Fruit fly (Drosophila melanogaster): Measurements from ENCODE around the gene CG11760.

CG11760 gene

DNA sequence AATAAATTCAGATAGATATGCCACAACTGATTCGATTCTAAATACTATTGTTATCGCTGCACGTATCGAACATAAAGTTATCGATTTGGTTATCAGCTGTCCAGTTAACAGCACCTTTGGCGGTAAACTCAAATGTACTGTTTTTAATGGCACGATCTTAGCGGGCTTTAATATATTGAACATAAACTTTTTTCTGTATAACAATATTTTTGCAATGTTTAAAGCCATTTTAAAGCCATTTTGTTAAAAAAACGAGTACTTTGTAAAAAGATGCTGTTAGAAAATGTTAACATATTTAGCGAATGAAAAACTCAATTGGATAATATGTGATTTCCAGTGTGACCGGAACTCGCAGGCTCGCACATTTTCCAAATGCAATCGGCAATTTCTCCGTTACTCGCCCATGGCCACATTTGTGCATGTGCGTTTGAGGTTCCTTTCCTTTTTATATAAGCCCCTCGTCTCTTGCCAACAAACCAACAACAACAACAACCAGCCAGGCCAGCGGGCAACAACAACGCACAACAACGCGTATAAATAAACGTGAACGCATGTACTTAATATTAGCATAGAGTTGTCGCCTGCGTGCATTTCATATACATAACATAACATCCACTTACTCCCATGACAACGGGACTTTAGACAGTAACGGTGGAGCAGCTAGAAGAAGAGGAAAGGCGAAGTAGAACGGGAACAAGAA lies 3.0 kb upstream of the CG11760 start, which contains the start of gene TMEM216:
TSS of gene TMEM216 (plus strand) at position 393 of the 700 bp plus-strand sequence.
- TF ChIP-seq CG31388 (GFP tag; optimal IDR thresholded peaks at IDR 0.05) (no peak), pan (optimal IDR thresholded peaks at IDR 0.05) (no peak), pan (GFP tag; optimal IDR thresholded peaks at IDR 0.05 in 1 of 2, IDR thresholded peaks at IDR 0.05 in 1 of 2) (no peak), CG11247 (GFP tag; IDR thresholded peaks at IDR 0.05) (no peak), ind (GFP tag; optimal IDR thresholded peaks at IDR 0.05) (no peak), kni (GFP tag; optimal IDR thresholded peaks at IDR 0.05) (no peak), CG9932 (GFP tag; IDR thresholded peaks at IDR 0.05) (no peak), CG32767 (GFP tag; IDR thresholded peaks at IDR 0.05) (no peak), CG9817 (tag; optimal IDR thresholded peaks at IDR 0.05) (no peak), CG30403 (GFP tag; optimal IDR thresholded peaks at IDR 0.05) (no peak), Trl (optimal IDR thresholded peaks at IDR 0.05) (no peak), Trl (GFP tag; optimal IDR thresholded peaks at IDR 0.05) (no peak), ash1 (GFP tag; optimal IDR thresholded peaks at IDR 0.05) (no peak), CG12659 (GFP tag; optimal IDR thresholded peaks at IDR 0.05) (peak; percentile 80), btn (GFP tag; optimal IDR thresholded peaks at IDR 0.05) (no peak), CG4730 (GFP tag; IDR thresholded peaks at IDR 0.05) (no peak), CG6175 (GFP tag; IDR thresholded peaks at IDR 0.05) (no peak), Sin3A (optimal IDR thresholded peaks at IDR 0.05) (peak; percentile 79), Atf-2 (GFP tag; optimal IDR thresholded peaks at IDR 0.05) (no peak), Dad (GFP tag; optimal IDR thresholded peaks at IDR 0.05) (no peak), Deaf1 (tag; optimal IDR thresholded peaks at IDR 0.05) (no peak), Dref (GFP tag; IDR thresholded peaks at IDR 0.05) (peak; percentile 68), H2.0 (GFP tag; IDR thresholded peaks at IDR 0.05) (no peak), pzg (GFP tag; optimal IDR thresholded peaks at IDR 0.05) (peak; percentile 82), Max (GFP tag; optimal IDR thresholded peaks at IDR 0.05) (peak; percentile 52), ap (GFP tag; IDR thresholded peaks at IDR 0.05) (no peak), Ssrp (tag; optimal IDR thresholded peaks at IDR 0.05) (no peak), CG13775 (GFP tag; optimal IDR thresholded peaks at IDR 0.05) (no peak), cwo (GFP tag; optimal IDR thresholded peaks at IDR 0.05) (no peak), CG8765 (GFP tag; IDR thresholded peaks at IDR 0.05) (no peak), crol (GFP tag; IDR thresholded peaks at IDR 0.05) (peak; percentile 82), zfh2 (GFP tag; optimal IDR thresholded peaks at IDR 0.05) (no peak), row (GFP tag; IDR thresholded peaks at IDR 0.05) (0 out of 3 replicates have a peak, but pooled peaks have one; percentile 5), D (optimal IDR thresholded peaks at IDR 0.05) (no peak), D (GFP tag; optimal IDR thresholded peaks at IDR 0.05) (no peak), Med (GFP tag) (peak; percentile 76), tx (GFP tag; optimal IDR thresholded peaks at IDR 0.05) (no peak), CG6765 (GFP tag; optimal IDR thresholded peaks at IDR 0.05) (no peak), Dfd (GFP tag; optimal IDR thresholded peaks at IDR 0.05) (no peak), MBD-R2 (GFP tag; IDR thresholded peaks at IDR 0.05) (peak; percentile 36; the same call in 1 of the 2 replicates), Dbx (GFP tag; IDR thresholded peaks at IDR 0.05) (no peak), C15 (GFP tag; IDR thresholded peaks at IDR 0.05) (no peak), MESR4 (GFP tag; optimal IDR thresholded peaks at IDR 0.05) (peak; percentile 99), CG33557 (GFP tag; optimal IDR thresholded peaks at IDR 0.05) (no peak), dan (GFP tag; IDR thresholded peaks at IDR 0.05) (no peak), CG34224 (GFP tag; IDR thresholded peaks at IDR 0.05; ENCODE audit: partially characterized antibody) (peak; percentile 60; the same call in 1 of the 3 replicates), CG2129 (GFP tag; IDR thresholded peaks at IDR 0.05; ENCODE audit: partially characterized antibody) (no peak), esg (GFP tag; conservative IDR thresholded peaks at IDR 0.05) (no peak), BEAF-32 (GFP tag; optimal IDR thresholded peaks at IDR 0.05) (peak; percentile 60), CG13424 (tag; optimal IDR thresholded peaks at IDR 0.05) (no peak), Hr78 (GFP tag; optimal IDR thresholded peaks at IDR 0.05) (no peak), Meics (GFP tag; optimal IDR thresholded peaks at IDR 0.05) (no peak)
